Fruit fly (Drosophila melanogaster): ENCODE results near the gene RpL26.

The RpL26 gene

dm6 chr3L:18865447-18866367, 33.0 kb upstream of the RpL26 start, which contains the start of gene CG14074:
Gene CG14074 (plus strand): TSS chr3L:18866225.
- TF ChIP-seq CG33017 (tag; optimal IDR thresholded peaks at IDR 0.05) (no peak), Clk (GFP tag; optimal IDR thresholded peaks at IDR 0.05) (no peak), CG12768 (GFP tag; optimal IDR thresholded peaks at IDR 0.05) (no peak), Crg-1 (GFP tag; optimal IDR thresholded peaks at IDR 0.05) (no peak)

- TF ChIP-seq kay (GFP tag; ENCODE audit: borderline replicate concordance) (no peak), Mnt (GFP tag; optimal IDR thresholded peaks at IDR 0.05) (peak; percentile 64), Crg-1 (GFP tag; optimal IDR thresholded peaks at IDR 0.05) (no peak), bab1 (GFP tag; optimal IDR thresholded peaks at IDR 0.05) (peak; percentile 88), CG1620 (GFP tag; optimal IDR thresholded peaks at IDR 0.05) (peak; percentile 34), cic (GFP tag; optimal IDR thresholded peaks at IDR 0.05) (peak; percentile 52), Clk (GFP tag; optimal IDR thresholded peaks at IDR 0.05) (peak; percentile 11), CG33017 (tag; optimal IDR thresholded peaks at IDR 0.05) (peak; percentile 87), CG14711 (tag; optimal IDR thresholded peaks at IDR 0.05) (peak; percentile 80), cnc (optimal IDR thresholded peaks at IDR 0.05) (no peak), pad (GFP tag; optimal IDR thresholded peaks at IDR 0.05) (peak; percentile 53), CG7101 (tag; optimal IDR thresholded peaks at IDR 0.05) (peak; percentile 87), tj (GFP tag; optimal IDR thresholded peaks at IDR 0.05) (peak; percentile 62), CG5204 (GFP tag; optimal IDR thresholded peaks at IDR 0.05) (peak; percentile 71), CG11617 (GFP tag; optimal IDR thresholded peaks at IDR 0.05) (peak; percentile 87), ovo (GFP tag; optimal IDR thresholded peaks at IDR 0.05) (peak; percentile 51), Hr96 (GFP tag; optimal IDR thresholded peaks at IDR 0.05) (peak; percentile 13), toe (GFP tag; optimal IDR thresholded peaks at IDR 0.05) (peak; percentile 5), CG7045 (GFP tag; optimal IDR thresholded peaks at IDR 0.05) (peak; percentile 83), CG12768 (GFP tag; optimal IDR thresholded peaks at IDR 0.05) (peak; percentile 84)
Measured at dm6 chr3L:18867521-18867920, 31.2 kb upstream of the RpL26 start, which contains the start of gene Dysb. Gene Dysb (plus strand): TSS chr3L:18867771.

dm6 chr3L:18869035-18869826, 29.4 kb upstream of the RpL26 start, which contains the start of gene Grx1:
Gene Grx1 (plus strand): TSS chr3L:18869230.
- TF ChIP-seq Hr96 (GFP tag; optimal IDR thresholded peaks at IDR 0.05) (peak; percentile 60), pad (GFP tag; optimal IDR thresholded peaks at IDR 0.05) (peak; percentile 19), CG7101 (tag; optimal IDR thresholded peaks at IDR 0.05) (peak; percentile 77), cic (GFP tag; optimal IDR thresholded peaks at IDR 0.05) (peak; percentile 63), CG14711 (tag; optimal IDR thresholded peaks at IDR 0.05) (peak; percentile 84), CG7045 (GFP tag; optimal IDR thresholded peaks at IDR 0.05) (peak; percentile 72), CG33017 (tag; optimal IDR thresholded peaks at IDR 0.05) (peak; percentile 37), tj (GFP tag; optimal IDR thresholded peaks at IDR 0.05) (peak; percentile 56), Mnt (GFP tag; optimal IDR thresholded peaks at IDR 0.05) (peak; percentile 63), CG1620 (GFP tag; optimal IDR thresholded peaks at IDR 0.05) (peak; percentile 46), kay (GFP tag; ENCODE audit: borderline replicate concordance) (no peak), Clk (GFP tag; optimal IDR thresholded peaks at IDR 0.05) (peak; percentile 30), CG5204 (GFP tag; optimal IDR thresholded peaks at IDR 0.05) (peak; percentile 80), bab1 (GFP tag; optimal IDR thresholded peaks at IDR 0.05) (peak; percentile 67), cnc (optimal IDR thresholded peaks at IDR 0.05) (no peak), CG11617 (GFP tag; optimal IDR thresholded peaks at IDR 0.05) (peak; percentile 83), CG12768 (GFP tag; optimal IDR thresholded peaks at IDR 0.05) (peak; percentile 31), Crg-1 (GFP tag; optimal IDR thresholded peaks at IDR 0.05) (peak; percentile 53), ovo (GFP tag; optimal IDR thresholded peaks at IDR 0.05) (no peak), toe (GFP tag; optimal IDR thresholded peaks at IDR 0.05) (peak; percentile 75)

DNA sequence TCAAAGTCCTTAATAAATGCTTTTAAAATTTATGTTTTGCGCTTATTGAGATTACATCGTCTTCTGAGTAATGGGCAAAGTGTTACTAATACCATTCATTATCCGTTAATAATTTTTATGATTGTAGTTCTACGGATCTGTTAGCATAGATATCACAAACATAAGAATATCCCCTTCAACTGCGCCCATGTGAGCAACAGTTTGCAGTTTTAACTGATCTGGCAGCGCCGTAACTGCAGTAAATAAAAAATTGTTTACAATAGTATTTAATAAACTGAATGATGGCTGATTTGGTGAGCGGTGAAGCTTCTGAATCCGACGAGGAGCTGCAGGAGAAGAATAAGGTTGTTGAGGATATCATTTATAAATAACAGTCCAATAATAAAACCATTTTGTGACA, 28.6 kb upstream of the RpL26 start, which contains the start of gene Blos3:
Gene Blos3, plus strand, starts transcription at position 198 of the 400 bp plus-strand sequence.
- no peak for TF ChIP-seq CG5204 (GFP tag; optimal IDR thresholded peaks at IDR 0.05)
- peak; percentile 43 for TF ChIP-seq toe (GFP tag; optimal IDR thresholded peaks at IDR 0.05)
- TF ChIP-seq CG12768 (GFP tag; optimal IDR thresholded peaks at IDR 0.05), result peak; percentile 3
- no peak for TF ChIP-seq cnc (optimal IDR thresholded peaks at IDR 0.05)
- no peak for TF ChIP-seq Crg-1 (GFP tag; optimal IDR thresholded peaks at IDR 0.05)
- no peak for TF ChIP-seq kay (GFP tag; ENCODE audit: borderline replicate concordance)
- TF ChIP-seq CG33017 (tag; optimal IDR thresholded peaks at IDR 0.05), result peak; percentile 47
- TF ChIP-seq Hr96 (GFP tag; optimal IDR thresholded peaks at IDR 0.05), result no peak
- TF ChIP-seq Clk (GFP tag; optimal IDR thresholded peaks at IDR 0.05), result peak; percentile 19
- TF ChIP-seq Mnt (GFP tag; optimal IDR thresholded peaks at IDR 0.05), result peak; percentile 23
- TF ChIP-seq CG14711 (tag; optimal IDR thresholded peaks at IDR 0.05), result peak; percentile 54
- peak; percentile 24 for TF ChIP-seq CG7045 (GFP tag; optimal IDR thresholded peaks at IDR 0.05)
- TF ChIP-seq tj (GFP tag; optimal IDR thresholded peaks at IDR 0.05), result peak; percentile 22
- TF ChIP-seq CG11617 (GFP tag; optimal IDR thresholded peaks at IDR 0.05), result peak; percentile 45
- peak; percentile 52 for TF ChIP-seq bab1 (GFP tag; optimal IDR thresholded peaks at IDR 0.05)
- TF ChIP-seq ovo (GFP tag; optimal IDR thresholded peaks at IDR 0.05), result no peak
- TF ChIP-seq CG7101 (tag; optimal IDR thresholded peaks at IDR 0.05), result peak; percentile 62
- peak; percentile 34 for TF ChIP-seq CG1620 (GFP tag; optimal IDR thresholded peaks at IDR 0.05)

- TF ChIP-seq CG7101 (tag; optimal IDR thresholded peaks at IDR 0.05) (peak; percentile 30), Hr96 (GFP tag; optimal IDR thresholded peaks at IDR 0.05) (no peak), bab1 (GFP tag; optimal IDR thresholded peaks at IDR 0.05) (peak; percentile 30), CG11617 (GFP tag; optimal IDR thresholded peaks at IDR 0.05) (peak; percentile 37), CG33017 (tag; optimal IDR thresholded peaks at IDR 0.05) (peak; percentile 13), CG14711 (tag; optimal IDR thresholded peaks at IDR 0.05) (peak; percentile 49), Clk (GFP tag; optimal IDR thresholded peaks at IDR 0.05) (no peak)
Measured at dm6 chr3L:18872440-18872839, 26.2 kb upstream of the RpL26 start, which contains the start of the genes Rad9 and Uggt. Gene Rad9 (minus strand): TSS chr3L:18872553. Gene Uggt (plus strand): TSS chr3L:18872747.

All from whole organism, adult.